Worm (Caenorhabditis elegans): ENCODE data around the gene set-16.

Gene set-16

DNA sequence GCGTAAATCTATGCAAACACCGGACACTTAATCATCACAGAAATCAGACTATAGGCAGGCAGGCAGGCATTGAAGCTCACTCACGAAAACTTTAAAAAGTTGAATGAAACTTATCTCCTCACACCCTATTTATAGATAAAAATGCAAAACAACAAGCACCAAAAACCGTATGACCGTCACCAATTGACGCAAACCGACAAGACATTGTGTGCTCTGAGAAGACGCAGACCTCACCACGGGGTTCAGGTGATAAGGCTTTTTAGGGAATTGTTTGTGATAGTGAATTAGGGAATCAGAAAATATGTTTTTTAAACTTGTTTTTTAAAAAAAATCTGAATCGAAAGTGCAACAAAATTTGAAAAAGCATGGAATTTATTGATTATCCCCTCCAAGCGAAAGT is 17.0 kb upstream of the set-16 start, which contains the start of gene T12D8.5 (continued):
- TF ChIP-seq pag-3 (tag; optimal IDR thresholded peaks at IDR 0.05; ENCODE audit: borderline replicate concordance, insufficient read depth) (no peak), fkh-8 (tag; optimal IDR thresholded peaks at IDR 0.05) (no peak), lin-35 (GFP tag; optimal IDR thresholded peaks at IDR 0.05) (peak in 1 of 2 experiments; percentile 27), C04F5.9 (tag; optimal IDR thresholded peaks at IDR 0.05) (no peak)

- TF ChIP-seq dsc-1 (tag; optimal IDR thresholded peaks at IDR 0.05) = no peak
- TF ChIP-seq mep-1 (tag; optimal IDR thresholded peaks at IDR 0.05) = no peak
- no peak for TF ChIP-seq elt-3 (tag; optimal IDR thresholded peaks at IDR 0.05)
- TF ChIP-seq sptf-1 (tag; optimal IDR thresholded peaks at IDR 0.05) = no peak
- TF ChIP-seq mdl-1 (tag; optimal IDR thresholded peaks at IDR 0.05) = no peak
- TF ChIP-seq nhr-47 (tag; optimal IDR thresholded peaks at IDR 0.05) = no peak
- TF ChIP-seq ceh-82 (tag; optimal IDR thresholded peaks at IDR 0.05) = no peak
- no peak for TF ChIP-seq fkh-10 (GFP tag; optimal IDR thresholded peaks at IDR 0.05)
- TF ChIP-seq aha-1 (tag; optimal IDR thresholded peaks at IDR 0.05) = no peak
- TF ChIP-seq unc-98 (GFP tag; IDR thresholded peaks at IDR 0.05) = no peak
- TF ChIP-seq ztf-11 (tag; optimal IDR thresholded peaks at IDR 0.05) = no peak
- TF ChIP-seq nhr-71 (tag; optimal IDR thresholded peaks at IDR 0.05) = no peak
- no peak for TF ChIP-seq efl-3 (GFP tag; optimal IDR thresholded peaks at IDR 0.05)
- TF ChIP-seq ces-1 (GFP tag; optimal IDR thresholded peaks at IDR 0.05) = no peak
- no peak for TF ChIP-seq Y116A8C.19 (tag; optimal IDR thresholded peaks at IDR 0.05; ENCODE audit: borderline replicate concordance)
- no peak for TF ChIP-seq C04F5.9 (tag; optimal IDR thresholded peaks at IDR 0.05)
- no peak for TF ChIP-seq lin-13 (GFP tag; optimal IDR thresholded peaks at IDR 0.05)
- no peak for TF ChIP-seq hlh-17 (GFP tag; optimal IDR thresholded peaks at IDR 0.05; ENCODE audit: borderline replicate concordance)
These were observed 13.0 kb upstream of the set-16 start, which contains the start of gene arrd-17 for ce11 chrIII:13630708-13631107. Gene arrd-17, minus strand, starts transcription at chrIII:13630808.

- no peak for TF ChIP-seq unc-86 (tag; optimal IDR thresholded peaks at IDR 0.05)
- peak; percentile 50 for TF ChIP-seq lin-14 (GFP tag; optimal IDR thresholded peaks at IDR 0.05)
- no peak for TF ChIP-seq egl-13 (tag; optimal IDR thresholded peaks at IDR 0.05)
- no peak for TF ChIP-seq grh-1 (GFP tag; IDR thresholded peaks at IDR 0.05)
- TF ChIP-seq fkh-10 (GFP tag; optimal IDR thresholded peaks at IDR 0.05) = peak; percentile 30
- no peak for TF ChIP-seq efl-1 (optimal IDR thresholded peaks at IDR 0.05)
- peak in 1 of 2 experiments; percentile 24 for TF ChIP-seq efl-1 (GFP tag; optimal IDR thresholded peaks at IDR 0.05 in 1 of 2)
- TF ChIP-seq jun-1 (tag; optimal IDR thresholded peaks at IDR 0.05) = no peak
- TF ChIP-seq blmp-1 (tag; optimal IDR thresholded peaks at IDR 0.05) = no peak
These were observed 9.9 kb upstream of the set-16 start for ce11 chrIII:13633826-13634225.

DNA sequence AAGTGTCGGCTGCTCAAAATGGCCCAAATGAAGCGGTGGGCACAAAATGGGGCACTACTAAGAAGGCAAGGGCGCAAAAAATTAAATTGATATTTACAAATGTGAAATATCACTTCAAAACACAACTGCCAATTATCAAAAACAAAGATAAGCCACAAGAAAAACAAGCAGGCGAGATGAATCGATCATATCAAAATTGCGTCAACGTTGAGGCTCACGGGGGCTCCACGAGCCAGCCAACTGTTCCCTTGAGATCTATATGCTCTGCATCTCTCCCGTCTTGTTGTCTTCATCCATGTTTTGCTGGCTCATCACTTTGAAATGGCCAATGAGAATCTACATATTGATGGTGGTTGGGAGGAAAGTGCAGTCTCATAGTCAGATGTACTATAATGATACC is 8.5 kb upstream of the set-16 start:
- TF ChIP-seq grh-1 (GFP tag; IDR thresholded peaks at IDR 0.05) (no peak), lin-15B (tag; optimal IDR thresholded peaks at IDR 0.05) (no peak), mep-1 (tag; optimal IDR thresholded peaks at IDR 0.05) (no peak), nhr-71 (tag; optimal IDR thresholded peaks at IDR 0.05) (peak; percentile 30), efl-3 (GFP tag; optimal IDR thresholded peaks at IDR 0.05) (no peak), rnt-1 (tag; optimal IDR thresholded peaks at IDR 0.05) (peak; percentile 34), ceh-63 (GFP tag; optimal IDR thresholded peaks at IDR 0.05) (no peak), pax-3 (tag; optimal IDR thresholded peaks at IDR 0.05) (no peak), alr-1 (tag; optimal IDR thresholded peaks at IDR 0.05; ENCODE audit: borderline replicate concordance) (no peak), mdl-1 (tag; optimal IDR thresholded peaks at IDR 0.05) (peak in 1 of 2 experiments; percentile 16), lin-14 (GFP tag; optimal IDR thresholded peaks at IDR 0.05) (peak; percentile 27), aha-1 (tag; optimal IDR thresholded peaks at IDR 0.05) (no peak), unc-130 (tag; optimal IDR thresholded peaks at IDR 0.05) (peak; percentile 36)
